Worm (Caenorhabditis elegans) whole organism, L4 larva: ENCODE data around the gene sas-5.

Experiments
- D1046.2 ChIP-seq: fragments of 200-800 bp; sonication (Bioruptor generic); IDR thresholded peaks from 2 replicates; pipeline ENCODE4 v1.3.6; 2022; ENCODE audit warnings: missing genetic modification characterization, missing compliant biosample characterization
- Y48G9A.11 ChIP-seq: fragments of 200-800 bp; sonication (Bioruptor generic); IDR thresholded peaks from 2 replicates; pipeline ENCODE4 v1.3.6; 2022; ENCODE audit warnings: missing genetic modification reagents, missing genetic modification characterization, missing compliant biosample characterization
- Y5F2A.4 ChIP-seq: fragments of 200-800 bp; sonication (Bioruptor generic); optimal IDR thresholded peaks from 2 replicates; lab custom pipeline; 2018; ENCODE audit warnings: mild to moderate bottlenecking, missing genetic modification characterization, missing compliant biosample characterization
- ZK546.5 ChIP-seq, 2 experiments: sonication (generic microtip); optimal IDR thresholded peaks; 2 replicates each; lab custom pipeline; 2017; ENCODE audit warnings: missing biosample characterization in 2 of 2, missing genetic modification characterization in 2 of 2
- aha-1 ChIP-seq: fragments of 150-350 bp; peaks from one replicate; lab custom pipeline; 2014; ENCODE audit warnings: missing biosample characterization, missing genetic modification characterization
- ama-1 ChIP-seq: fragments of 150-350 bp; optimal IDR thresholded peaks from 2 replicates; lab custom pipeline; 2014; ENCODE audit warnings: inconsistent platforms, mixed read lengths
- attf-4 ChIP-seq: sonication (generic microtip); optimal IDR thresholded peaks from 3 replicates; lab custom pipeline; 2017; ENCODE audit warnings: missing biosample characterization, missing genetic modification characterization
- ceh-28 ChIP-seq: fragments of 150-350 bp; optimal IDR thresholded peaks from 2 replicates; lab custom pipeline; 2014; ENCODE audit warnings: missing biosample characterization, missing genetic modification reagents, missing genetic modification characterization
- ceh-82 ChIP-seq: sonication (generic microtip); optimal IDR thresholded peaks from 2 replicates; lab custom pipeline; 2017; ENCODE audit warnings: missing biosample characterization, missing genetic modification characterization
- cey-2 ChIP-seq: sonication (generic microtip); optimal IDR thresholded peaks from 3 replicates; lab custom pipeline; 2017; ENCODE audit warnings: missing genetic modification characterization, mild to moderate bottlenecking, missing compliant biosample characterization, antibody characterized with exemption, borderline replicate concordance; ENCODE audit not compliant: insufficient read depth
- ctbp-1 ChIP-seq: fragments of 200-800 bp; sonication (Bioruptor generic); IDR thresholded peaks from 2 replicates; pipeline ENCODE4 v1.3.6; 2022; ENCODE audit warnings: missing genetic modification reagents, missing genetic modification characterization, missing compliant biosample characterization
- daf-16 ChIP-seq, 3 experiments: sonication (generic microtip); optimal IDR thresholded peaks; 2 replicates each; lab custom pipeline; 2016 to 2017; ENCODE audit warnings: missing genetic modification characterization in 3 of 3, missing genetic modification reagents in 3 of 3, mild to moderate bottlenecking in 2 of 3, missing compliant biosample characterization in 2 of 3, missing biosample characterization in 1 of 3, moderate library complexity in 1 of 3
- daf-19 ChIP-seq: fragments of 200-800 bp; sonication (Bioruptor generic); conservative IDR thresholded peaks from 2 replicates; pipeline ENCODE4 v1.3.6; 2022; ENCODE audit warnings: missing genetic modification characterization, missing compliant biosample characterization
- dmd-6 ChIP-seq: fragments of 200-800 bp; sonication (Bioruptor generic); IDR thresholded peaks from 2 replicates; pipeline ENCODE4 v1.3.6; 2022; ENCODE audit warnings: missing genetic modification reagents, missing genetic modification characterization, missing compliant biosample characterization
- dpl-1 ChIP-seq: fragments of 150-350 bp; optimal IDR thresholded peaks from 2 replicates; lab custom pipeline; 2014; ENCODE audit warnings: missing biosample characterization, missing genetic modification reagents, missing genetic modification characterization
- duxl-1 ChIP-seq: sonication (generic microtip); optimal IDR thresholded peaks from 2 replicates; lab custom pipeline; 2016; ENCODE audit warnings: mild to moderate bottlenecking, missing genetic modification characterization, moderate library complexity, missing compliant biosample characterization; ENCODE audit not compliant: poor library complexity
- fkh-10 ChIP-seq: fragments of 150-350 bp; optimal IDR thresholded peaks from 2 replicates; lab custom pipeline; 2014; ENCODE audit warnings: missing biosample characterization, missing genetic modification reagents, missing genetic modification characterization
- fos-1 ChIP-seq: fragments of 150-350 bp; optimal IDR thresholded peaks from 2 replicates; lab custom pipeline; 2014; ENCODE audit warnings: missing biosample characterization, missing genetic modification characterization
- hif-1 ChIP-seq, 2 experiments: sonication (generic microtip); optimal IDR thresholded peaks; 2 replicates each; lab custom pipeline; 2016 to 2017; ENCODE audit warnings: missing compliant biosample characterization in 2 of 2, missing genetic modification characterization in 2 of 2, missing genetic modification reagents in 2 of 2, missing genotype in 2 of 2, mild to moderate bottlenecking in 1 of 2
- hlh-11 ChIP-seq: fragments of 200-800 bp; sonication (Bioruptor generic); optimal IDR thresholded peaks from 2 replicates; lab custom pipeline; 2018; ENCODE audit warnings: mild to moderate bottlenecking, missing genetic modification characterization, missing compliant biosample characterization
- jun-1 ChIP-seq: fragments of 150-350 bp; optimal IDR thresholded peaks from 2 replicates; lab custom pipeline; 2014; ENCODE audit warnings: missing biosample characterization, missing genetic modification reagents, missing genetic modification characterization
- lin-1 ChIP-seq: fragments of 200-800 bp; sonication (Bioruptor generic); IDR thresholded peaks from 2 replicates; pipeline ENCODE4 v1.3.6; 2022; ENCODE audit warnings: missing genetic modification reagents, missing genetic modification characterization, missing compliant biosample characterization
- lin-29 ChIP-seq: fragments of 200-800 bp; sonication (Bioruptor generic); IDR thresholded peaks from 2 replicates; pipeline ENCODE4 v1.3.6; 2022; ENCODE audit warnings: missing genetic modification reagents, missing genetic modification characterization, missing compliant biosample characterization
- lin-38 ChIP-seq: fragments of 200-800 bp; sonication (Bioruptor generic); IDR thresholded peaks from 2 replicates; pipeline ENCODE4 v1.3.6; 2022; ENCODE audit warnings: missing genetic modification reagents, missing genetic modification characterization, missing compliant biosample characterization
- lir-3 ChIP-seq: sonication (generic microtip); optimal IDR thresholded peaks from 2 replicates; lab custom pipeline; 2016; ENCODE audit warnings: mild to moderate bottlenecking, missing genetic modification characterization, missing compliant biosample characterization
- lsy-2 ChIP-seq, 2 experiments: fragments of 150-350 bp in 1 of 2; sonication (generic microtip) in 1 of 2; optimal IDR thresholded peaks; 2 replicates each; lab custom pipeline; 2014 to 2017; ENCODE audit warnings: missing biosample characterization in 2 of 2, missing genetic modification characterization in 2 of 2
- madf-5 ChIP-seq, 2 experiments: fragments of 200-800 bp; sonication (Bioruptor generic); IDR thresholded peaks; 2 replicates each; pipeline ENCODE4 v1.3.6; 2022; ENCODE audit warnings: missing compliant biosample characterization in 2 of 2, missing genetic modification characterization in 2 of 2
- mdt-29 ChIP-seq: fragments of 200-800 bp; sonication (Bioruptor generic); IDR thresholded peaks from 2 replicates; pipeline ENCODE4 v1.3.6; 2022; ENCODE audit warnings: missing genetic modification reagents, missing genetic modification characterization, missing compliant biosample characterization
- mes-2 ChIP-seq: sonication (generic microtip); optimal IDR thresholded peaks from 2 replicates; lab custom pipeline; 2016; ENCODE audit warnings: missing genotype, mild to moderate bottlenecking, missing genetic modification characterization, missing compliant biosample characterization; ENCODE audit not compliant: poor library complexity, severe bottlenecking
- mxl-2 ChIP-seq: fragments of 200-800 bp; sonication (Bioruptor generic); conservative IDR thresholded peaks from 2 replicates; pipeline ENCODE4 v1.3.6; 2022; ENCODE audit warnings: missing genetic modification reagents, missing genetic modification characterization, missing compliant biosample characterization
- nhr-10 ChIP-seq: fragments of 150-350 bp; optimal IDR thresholded peaks from 2 replicates; lab custom pipeline; 2014; ENCODE audit warnings: missing biosample characterization, missing genetic modification characterization
- nhr-25 ChIP-seq: sonication (generic microtip); optimal IDR thresholded peaks from 2 replicates; lab custom pipeline; 2017; ENCODE audit warnings: missing genetic modification characterization, mild to moderate bottlenecking, missing compliant biosample characterization, antibody characterized with exemption, moderate library complexity, borderline replicate concordance; ENCODE audit not compliant: insufficient read depth
- nhr-41 ChIP-seq: fragments of 200-800 bp; sonication (Bioruptor generic); IDR thresholded peaks from 2 replicates; pipeline ENCODE4 v1.3.6; 2022; ENCODE audit warnings: missing genetic modification reagents, missing genetic modification characterization, missing compliant biosample characterization
- nhr-6 ChIP-seq: fragments of 150-350 bp; optimal IDR thresholded peaks from 2 replicates; lab custom pipeline; 2014; ENCODE audit warnings: missing biosample characterization, missing genetic modification characterization
- nhr-76 ChIP-seq: fragments of 150-350 bp; optimal IDR thresholded peaks from 2 replicates; lab custom pipeline; 2014; ENCODE audit warnings: missing biosample characterization, missing genetic modification characterization
- pha-4 ChIP-seq, 2 experiments: fragments of 150-350 bp in 1 of 2; fragments of 200-800 bp in 1 of 2; sonication (Bioruptor generic) in 1 of 2; IDR thresholded peaks in 1 of 2; optimal IDR thresholded peaks in 1 of 2; 2 replicates each; pipeline versions ENCODE4 v1.3.6 to Lab custom; 2014 to 2022; ENCODE audit warnings: missing genetic modification characterization in 2 of 2, missing genetic modification reagents in 2 of 2, missing biosample characterization in 1 of 2, missing compliant biosample characterization in 1 of 2
- pqm-1 ChIP-seq: sonication (generic microtip); optimal IDR thresholded peaks from 2 replicates; lab custom pipeline; 2017; ENCODE audit warnings: missing biosample characterization, missing genetic modification characterization
- tag-97 ChIP-seq: fragments of 200-800 bp; sonication (Bioruptor generic); IDR thresholded peaks from 2 replicates; pipeline ENCODE4 v1.3.6; 2022; ENCODE audit warnings: missing genetic modification characterization, missing compliant biosample characterization
- unc-62 ChIP-seq, 3 experiments: fragments of 150-350 bp in 1 of 3; sonication (generic microtip); optimal IDR thresholded peaks in 2 of 3; peaks in 1 of 3; 1 replicate in 1 of 3; 2 replicates in 2 of 3; lab custom pipeline; 2014 to 2017; ENCODE audit warnings: missing biosample characterization in 3 of 3, missing genetic modification characterization in 3 of 3, missing genetic modification reagents in 3 of 3, missing genotype in 1 of 3
- vab-7 ChIP-seq: fragments of 200-800 bp; sonication (Bioruptor generic); IDR thresholded peaks from 2 replicates; pipeline ENCODE4 v1.3.6; 2022; ENCODE audit warnings: missing genetic modification reagents, missing genetic modification characterization, missing compliant biosample characterization
- zag-1 ChIP-seq: fragments of 150-350 bp; optimal IDR thresholded peaks from 2 replicates; lab custom pipeline; 2014; ENCODE audit warnings: missing biosample characterization, missing genetic modification characterization
- zfp-2 ChIP-seq: sonication (generic microtip); optimal IDR thresholded peaks from 2 replicates; lab custom pipeline; 2016; ENCODE audit warnings: mild to moderate bottlenecking, missing genetic modification characterization, missing compliant biosample characterization
- zfp-3 ChIP-seq: fragments of 200-800 bp; sonication (Bioruptor generic); conservative IDR thresholded peaks from 2 replicates; pipeline ENCODE4 v1.3.6; 2022; ENCODE audit warnings: missing genetic modification reagents, missing genetic modification characterization, missing compliant biosample characterization
- ztf-11 ChIP-seq: fragments of 150-350 bp; optimal IDR thresholded peaks from 2 replicates; lab custom pipeline; 2014; ENCODE audit warnings: missing biosample characterization, missing genetic modification characterization

sas-5 gene

ce11 chrV:11616813-11617212, 6.3 kb downstream of the sas-5 start:
- TF ChIP-seq lin-29: no peak
- no peak for TF ChIP-seq mxl-2 (GFP tag; lab: Robert Waterston, UW)
- no peak for TF ChIP-seq lin-1 (GFP tag; lab: Robert Waterston, UW)
- no peak for TF ChIP-seq pha-4 (GFP tag; IDR thresholded peaks at IDR 0.05; lab: Robert Waterston, UW)
- TF ChIP-seq pha-4 (tag; optimal IDR thresholded peaks at IDR 0.05; lab: Kevin White, UChicago): no peak
- TF ChIP-seq ceh-28 (tag; lab: Kevin White, UChicago): no peak
- TF ChIP-seq lir-3 (tag; lab: Kevin White, UChicago): no peak
- TF ChIP-seq dpl-1 (GFP tag; lab: Kevin White, UChicago): no peak
- TF ChIP-seq nhr-41 (GFP tag; lab: Robert Waterston, UW): no peak
- 0 out of 4 replicates have a peak, but pooled peaks of 1 of the 2 experiments have one; percentile 11 for TF ChIP-seq madf-5 (GFP tag; IDR thresholded peaks at IDR 0.05; lab: Robert Waterston, UW)
- no peak for TF ChIP-seq mes-2 (tag; lab: Kevin White, UChicago)
- TF ChIP-seq daf-16 (GFP tag; optimal IDR thresholded peaks at IDR 0.05; lab: Kevin White, UChicago): no peak
- TF ChIP-seq daf-16 (tag; optimal IDR thresholded peaks at IDR 0.05; lab: Kevin White, UChicago): no peak
- no peak for TF ChIP-seq nhr-76 (tag; lab: Kevin White, UChicago)
- TF ChIP-seq Y48G9A.11: no peak
- no peak for TF ChIP-seq tag-97 (GFP tag; lab: Robert Waterston, UW)
- TF ChIP-seq ceh-82 (tag; lab: Kevin White, UChicago): no peak
- peak in 1 of 2 experiments; percentile 45 for TF ChIP-seq unc-62 (GFP tag; optimal IDR thresholded peaks at IDR 0.05 in 1 of 2; lab: Kevin White, UChicago)
- TF ChIP-seq unc-62 (tag; optimal IDR thresholded peaks at IDR 0.05; lab: Kevin White, UChicago): no peak
- no peak for TF ChIP-seq nhr-25 (tag; lab: Kevin White, UChicago)
- no peak for TF ChIP-seq zfp-2
- TF ChIP-seq Y5F2A.4 (GFP tag; lab: Kevin White, UChicago): no peak
- TF ChIP-seq zfp-3 (GFP tag; lab: Robert Waterston, UW): 0 out of 2 replicates have a peak, but pooled peaks have one; percentile 71
- TF ChIP-seq ZK546.5 (tag; optimal IDR thresholded peaks at IDR 0.05; lab: Kevin White, UChicago): no peak
- peak; percentile 84 for TF ChIP-seq aha-1 (tag; lab: Kevin White, UChicago)
- TF ChIP-seq nhr-10 (tag; lab: Kevin White, UChicago): peak; percentile 24
- no peak for TF ChIP-seq attf-4
- TF ChIP-seq D1046.2: no peak
- peak; percentile 67 for TF ChIP-seq ama-1 (lab: Kevin White, UChicago)

- TF ChIP-seq dmd-6: no peak
- no peak for TF ChIP-seq mdt-29
- TF ChIP-seq Y5F2A.4 (GFP tag; lab: Kevin White, UChicago): no peak
- no peak for TF ChIP-seq nhr-6
- no peak for TF ChIP-seq pqm-1
- TF ChIP-seq cey-2: no peak
- no peak for TF ChIP-seq hif-1 (tag; optimal IDR thresholded peaks at IDR 0.05; lab: Kevin White, UChicago)
- TF ChIP-seq Y48G9A.11: no peak
- TF ChIP-seq, all 104 proteins: peak for 0
These were observed 7.6 kb downstream of the sas-5 start, which contains the start of gene glb-15 for ce11 chrV:11618173-11618572. Gene glb-15, minus strand, starts transcription at chrV:11618273.

- peak in 1 of 2 experiments; percentile 47 for TF ChIP-seq unc-62 (GFP tag; optimal IDR thresholded peaks at IDR 0.05 in 1 of 2; lab: Kevin White, UChicago)
- TF ChIP-seq unc-62 (tag; optimal IDR thresholded peaks at IDR 0.05; lab: Kevin White, UChicago): no peak
- no peak for TF ChIP-seq pqm-1
- no peak for TF ChIP-seq lin-38 (GFP tag; lab: Robert Waterston, UW)
These were observed 9.5 kb downstream of the sas-5 start for ce11 chrV:11620081-11620480.

DNA sequence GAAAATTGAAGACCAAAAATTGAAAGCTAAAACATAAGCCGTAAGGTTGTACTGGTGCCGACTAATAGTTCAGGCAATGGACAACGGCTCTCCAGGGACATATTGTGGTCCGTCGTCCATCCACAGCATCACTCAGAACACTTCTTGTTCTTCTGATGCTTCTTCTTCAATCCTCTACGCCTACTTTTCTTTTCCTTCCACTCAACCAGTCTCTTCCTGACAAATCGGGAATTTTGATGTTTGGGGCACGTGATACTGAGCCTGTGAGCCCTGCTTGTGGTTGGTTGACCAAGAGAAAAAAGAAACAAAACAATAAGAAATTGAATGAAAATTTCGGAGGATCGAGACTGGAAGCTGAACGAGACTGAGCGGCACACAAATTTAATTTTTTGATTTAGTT, 10.7 kb downstream of the sas-5 start:
- TF ChIP-seq nhr-76 (tag; lab: Kevin White, UChicago) (no peak), vab-7 (GFP tag; lab: Robert Waterston, UW) (no peak), Y48G9A.11 (no peak), dpl-1 (GFP tag; lab: Kevin White, UChicago) (no peak), ceh-82 (tag; lab: Kevin White, UChicago) (no peak), lin-38 (GFP tag; lab: Robert Waterston, UW) (no peak), pqm-1 (no peak), ztf-11 (tag; lab: Kevin White, UChicago) (no peak), hlh-11 (tag; lab: Kevin White, UChicago) (no peak), ctbp-1 (GFP tag; lab: Robert Waterston, UW) (no peak), fos-1 (tag; lab: Kevin White, UChicago) (no peak), zag-1 (tag; lab: Kevin White, UChicago) (no peak), duxl-1 (tag; lab: Kevin White, UChicago) (no peak), fkh-10 (GFP tag; lab: Kevin White, UChicago) (no peak), daf-19 (GFP tag; lab: Robert Waterston, UW) (no peak), jun-1 (tag; lab: Kevin White, UChicago) (no peak), lsy-2 (tag; optimal IDR thresholded peaks at IDR 0.05; lab: Kevin White, UChicago) (peak in 1 of 2 experiments; percentile 17), lin-29 (no peak), ZK546.5 (tag; optimal IDR thresholded peaks at IDR 0.05; lab: Kevin White, UChicago) (no peak)
